Worm (Caenorhabditis elegans): ENCODE results near the gene R11A8.1.

DNA sequence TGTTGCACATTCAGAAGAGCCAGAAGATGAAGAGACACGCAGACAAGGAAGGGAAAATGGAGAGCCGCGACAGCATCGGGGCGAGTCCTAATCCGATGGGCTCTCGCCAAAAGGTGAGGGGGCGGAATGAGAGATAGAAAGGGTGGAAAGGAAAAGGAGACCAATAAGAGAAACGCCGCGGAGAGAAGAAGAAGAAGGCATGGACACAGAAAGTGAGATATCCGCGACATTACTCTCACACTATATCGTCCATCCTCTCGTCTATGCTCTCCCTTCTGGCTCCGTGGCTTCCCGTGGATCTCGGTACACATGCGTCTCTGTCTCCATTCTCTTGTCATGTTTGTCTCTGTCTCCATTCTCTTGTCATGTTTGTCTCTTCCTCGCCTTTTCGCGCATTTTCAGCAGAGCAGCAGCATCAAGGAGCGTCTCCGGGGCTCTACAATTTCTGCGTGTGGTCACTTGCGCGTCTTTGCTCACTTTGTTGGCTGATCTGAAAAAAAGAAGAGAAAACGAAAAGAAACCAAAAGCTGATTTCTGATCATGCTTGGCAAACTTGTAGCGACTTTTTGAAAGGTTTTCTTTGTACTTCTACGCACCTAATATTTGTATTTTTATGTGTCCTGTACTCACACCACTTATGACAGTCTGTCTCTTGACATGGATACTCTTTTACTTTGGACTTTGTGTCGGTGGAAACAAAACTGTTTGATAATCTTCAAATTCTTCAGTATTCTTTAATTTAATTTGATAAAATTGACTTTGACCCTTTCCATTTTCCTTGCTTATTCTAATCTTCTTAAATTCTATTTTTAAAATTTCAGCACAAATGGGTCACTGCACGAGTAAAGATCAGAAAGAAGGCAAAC lies 46.5 kb upstream of the R11A8.1 start, which contains the start of gene gpa-7:
- TF ChIP-seq unc-42 (tag; optimal IDR thresholded peaks at IDR 0.05) (peak; percentile 86), tbx-2 (tag; optimal IDR thresholded peaks at IDR 0.05) (peak; percentile 83), ahr-1 (tag; optimal IDR thresholded peaks at IDR 0.05) (no peak), ama-1 (optimal IDR thresholded peaks at IDR 0.05) (no peak), ceh-31 (tag; optimal IDR thresholded peaks at IDR 0.05) (peak; percentile 88), dve-1 (tag; optimal IDR thresholded peaks at IDR 0.05) (no peak), mec-3 (tag; optimal IDR thresholded peaks at IDR 0.05; ENCODE audit: borderline replicate concordance) (peak; percentile 3), nfya-1 (tag; optimal IDR thresholded peaks at IDR 0.05) (peak; percentile 86), hlh-6 (tag; optimal IDR thresholded peaks at IDR 0.05) (peak; percentile 10), gmeb-2 (tag; optimal IDR thresholded peaks at IDR 0.05) (no peak)
